Fruit fly (Drosophila melanogaster) whole organism, embryonic: ENCODE data around the gene CG8369.
A peak's percentile ranks its signal among the peaks of the same experiment; 100 is the strongest.

ENCODE experiments used
- Aef1 ChIP-seq: fragments of 200-800 bp; sonication (Bioruptor generic); IDR thresholded peaks from 3 replicates; pipeline ENCODE4 v1.3.6; 2022; ENCODE audit warnings: missing biosample characterization, missing genetic modification characterization
- B-H2 ChIP-seq: fragments of 200-800 bp; sonication (Bioruptor generic); optimal IDR thresholded peaks from 2 replicates; lab custom pipeline; 2018; ENCODE audit warnings: missing biosample characterization, mild to moderate bottlenecking, missing genetic modification characterization
- CG11504 ChIP-seq: fragments of 200-800 bp; sonication (Bioruptor generic); optimal IDR thresholded peaks from 3 replicates; lab custom pipeline; 2019; ENCODE audit warnings: missing biosample characterization, mild to moderate bottlenecking, missing genetic modification characterization, moderate library complexity
- CG13123 ChIP-seq: fragments of 200-800 bp; sonication (Bioruptor generic); optimal IDR thresholded peaks from 2 replicates; lab custom pipeline; 2016; ENCODE audit warnings: missing biosample characterization, missing genetic modification characterization
- CG13296 ChIP-seq: fragments of 200-800 bp; sonication (Bioruptor generic); optimal IDR thresholded peaks from 3 replicates; lab custom pipeline; 2018; ENCODE audit warnings: missing biosample characterization, mild to moderate bottlenecking, missing genetic modification characterization
- CG14710 ChIP-seq: fragments of 200-800 bp; sonication (Bioruptor generic); optimal IDR thresholded peaks from 3 replicates; lab custom pipeline; 2019; ENCODE audit warnings: missing biosample characterization, mild to moderate bottlenecking, missing genetic modification characterization, moderate library complexity
- CG14965 ChIP-seq: fragments of 200-800 bp; sonication (Bioruptor generic); optimal IDR thresholded peaks from 2 replicates; lab custom pipeline; 2016; ENCODE audit warnings: missing biosample characterization, missing genetic modification characterization, borderline replicate concordance
- CG15073 ChIP-seq: fragments of 200-800 bp; sonication (Bioruptor generic); optimal IDR thresholded peaks from 2 replicates; lab custom pipeline; 2016; ENCODE audit warnings: missing biosample characterization, missing genetic modification characterization
- CG18476 ChIP-seq: fragments of 200-800 bp; sonication (Bioruptor generic); optimal IDR thresholded peaks from 2 replicates; lab custom pipeline; 2016; ENCODE audit warnings: missing biosample characterization, mild to moderate bottlenecking, missing genetic modification characterization
- CG18599 ChIP-seq: fragments of 200-800 bp; sonication (Bioruptor generic); optimal IDR thresholded peaks from 3 replicates; lab custom pipeline; 2017; ENCODE audit warnings: missing biosample characterization, missing genetic modification characterization, mild to moderate bottlenecking, moderate library complexity, missing genetic modification reagents
- CG30403 ChIP-seq: fragments of 200-800 bp; sonication (Bioruptor generic); optimal IDR thresholded peaks from 3 replicates; lab custom pipeline; 2016; ENCODE audit warnings: missing biosample characterization, missing genetic modification characterization
- CG4328 ChIP-seq: fragments of 200-800 bp; sonication (Bioruptor generic); optimal IDR thresholded peaks from 3 replicates; lab custom pipeline; 2017; ENCODE audit warnings: missing biosample characterization, missing genetic modification reagents, missing genetic modification characterization
- CG43689 ChIP-seq: fragments of 200-800 bp; sonication (Bioruptor generic); IDR thresholded peaks from 2 replicates; pipeline ENCODE4 v1.3.6; 2022; ENCODE audit warnings: missing biosample characterization, missing genetic modification characterization
- CG4820 ChIP-seq: fragments of 200-800 bp; sonication (Bioruptor generic); optimal IDR thresholded peaks from 3 replicates; lab custom pipeline; 2016; ENCODE audit warnings: missing biosample characterization, missing genetic modification characterization
- CG6765 ChIP-seq: fragments of 200-800 bp; sonication (Bioruptor generic); optimal IDR thresholded peaks from 3 replicates; lab custom pipeline; 2017; ENCODE audit warnings: missing biosample characterization, mild to moderate bottlenecking, missing genetic modification characterization
- CG6791 ChIP-seq: fragments of 200-800 bp; sonication (Bioruptor generic); IDR thresholded peaks from 3 replicates; pipeline ENCODE4 v1.3.6; 2022; ENCODE audit warnings: missing biosample characterization, missing genetic modification characterization; ENCODE audit not compliant: partially characterized antibody
- CG6813 ChIP-seq: fragments of 200-800 bp; sonication (Bioruptor generic); optimal IDR thresholded peaks from 2 replicates; lab custom pipeline; 2017; ENCODE audit warnings: missing biosample characterization, missing genetic modification characterization, mild to moderate bottlenecking, moderate library complexity, missing genetic modification reagents
- CG8388 ChIP-seq: fragments of 200-800 bp; sonication (Bioruptor generic); optimal IDR thresholded peaks from 2 replicates; lab custom pipeline; 2019; ENCODE audit warnings: missing biosample characterization, mild to moderate bottlenecking, missing genetic modification characterization, moderate library complexity
- Doc3 ChIP-seq: fragments of 200-800 bp; sonication (Bioruptor generic); IDR thresholded peaks from 3 replicates; pipeline ENCODE4 v1.3.6; 2022; ENCODE audit warnings: missing biosample characterization, missing genetic modification characterization; ENCODE audit not compliant: partially characterized antibody
- ERR ChIP-seq: fragments of 200-800 bp; sonication (Bioruptor generic); optimal IDR thresholded peaks from 2 replicates; lab custom pipeline; 2016; ENCODE audit warnings: missing biosample characterization, missing genetic modification characterization
- H15 ChIP-seq: fragments of 200-800 bp; sonication (Bioruptor generic); IDR thresholded peaks from 3 replicates; pipeline ENCODE4 v1.3.6; 2022; ENCODE audit warnings: missing biosample characterization, missing genetic modification characterization
- Hr39 ChIP-seq: fragments of >200 bp; optimal IDR thresholded peaks from 2 replicates; lab custom pipeline; 2017
- Hsf ChIP-seq: fragments of 200-800 bp; sonication (Bioruptor generic); optimal IDR thresholded peaks from 3 replicates; lab custom pipeline; 2016; ENCODE audit warnings: missing biosample characterization, missing genetic modification characterization
- Mad ChIP-seq: fragments of 200-800 bp; sonication (Bioruptor generic); optimal IDR thresholded peaks from 2 replicates; lab custom pipeline; 2016; ENCODE audit warnings: missing biosample characterization, missing genetic modification characterization
- Max ChIP-seq: fragments of 200-800 bp; sonication (Bioruptor generic); optimal IDR thresholded peaks from 2 replicates; lab custom pipeline; 2016; ENCODE audit warnings: missing biosample characterization, mild to moderate bottlenecking, missing genetic modification characterization
- Med ChIP-seq: fragments of 200-800 bp; sonication (Bioruptor generic); peaks from one replicate; lab custom pipeline; 2016; ENCODE audit warnings: missing biosample characterization, missing genetic modification characterization, mild to moderate bottlenecking, inconsistent platforms, moderate library complexity
- Nf-YC ChIP-seq: fragments of 200-800 bp; optimal IDR thresholded peaks from 3 replicates; lab custom pipeline; 2019; ENCODE audit warnings: missing biosample characterization, mild to moderate bottlenecking, missing genetic modification characterization, moderate library complexity
- Trl ChIP-seq, 3 experiments: fragments of >200 bp in 2 of 3; fragments of 200-800 bp in 1 of 3; sonication (Bioruptor generic) in 1 of 3; optimal IDR thresholded peaks; 2 replicates in 1 of 3; 3 replicates in 2 of 3; lab custom pipeline; 2016 to 2017; ENCODE audit warnings: missing biosample characterization in 1 of 3, missing genetic modification characterization in 1 of 3
- abd-A ChIP-seq: fragments of 200-800 bp; sonication (Bioruptor generic); optimal IDR thresholded peaks from 3 replicates; lab custom pipeline; 2019; ENCODE audit warnings: missing biosample characterization, mild to moderate bottlenecking, missing genetic modification characterization, moderate library complexity
- bcd ChIP-seq: fragments of 200-800 bp; sonication (Bioruptor generic); optimal IDR thresholded peaks from 2 replicates; lab custom pipeline; 2017; ENCODE audit warnings: missing biosample characterization, mild to moderate bottlenecking, missing genetic modification characterization
- chm ChIP-seq: fragments of 200-800 bp; sonication (Bioruptor generic); IDR thresholded peaks from 2 replicates; pipeline ENCODE4 v1.3.6; 2022; ENCODE audit warnings: missing biosample characterization, missing genetic modification characterization
- crc ChIP-seq: fragments of 200-800 bp; sonication (Bioruptor generic); optimal IDR thresholded peaks from 2 replicates; lab custom pipeline; 2016; ENCODE audit warnings: missing biosample characterization, missing genetic modification characterization
- eve ChIP-seq, 2 experiments: fragments of >200 bp; optimal IDR thresholded peaks; 2 replicates each; lab custom pipeline; 2017; ENCODE audit warnings: missing biosample characterization in 2 of 2, missing genetic modification characterization in 2 of 2
- fd3F ChIP-seq: fragments of 200-800 bp; sonication (Bioruptor generic); optimal IDR thresholded peaks from 2 replicates; lab custom pipeline; 2018; ENCODE audit warnings: missing biosample characterization, mild to moderate bottlenecking, missing genetic modification characterization, moderate library complexity
- fru ChIP-seq: fragments of >200 bp; optimal IDR thresholded peaks from 2 replicates; lab custom pipeline; 2017
- gem ChIP-seq: fragments of 200-800 bp; sonication (Bioruptor generic); optimal IDR thresholded peaks from 2 replicates; lab custom pipeline; 2019; ENCODE audit warnings: missing biosample characterization, mild to moderate bottlenecking, missing genetic modification characterization, moderate library complexity
- grn ChIP-seq: fragments of 200-800 bp; sonication (Bioruptor generic); optimal IDR thresholded peaks from 3 replicates; lab custom pipeline; 2017; ENCODE audit warnings: missing biosample characterization, missing genetic modification characterization
- gt ChIP-seq: fragments of 200-800 bp; sonication (Bioruptor generic); IDR thresholded peaks from 2 replicates; pipeline ENCODE4 v1.3.6; 2022; ENCODE audit warnings: missing biosample characterization, missing genetic modification characterization
- hb ChIP-seq: fragments of 200-800 bp; sonication (Bioruptor generic); IDR thresholded peaks from 3 replicates; pipeline ENCODE4 v1.3.6; 2022; ENCODE audit warnings: missing biosample characterization, missing genetic modification characterization; ENCODE audit not compliant: partially characterized antibody
- hkb ChIP-seq, 2 experiments: fragments of 200-800 bp in 1 of 2; fragments of >200 bp in 1 of 2; sonication (Bioruptor generic) in 1 of 2; IDR thresholded peaks in 1 of 2; optimal IDR thresholded peaks in 1 of 2; 2 replicates each; pipeline versions ENCODE4 v1.3.6 to Lab custom; 2017 to 2022; ENCODE audit warnings: missing biosample characterization in 1 of 2, missing genetic modification characterization in 1 of 2
- jing ChIP-seq: fragments of 200-800 bp; sonication (Bioruptor generic); optimal IDR thresholded peaks from 2 replicates; lab custom pipeline; 2018; ENCODE audit warnings: missing biosample characterization, mild to moderate bottlenecking, missing genetic modification characterization
- knrl ChIP-seq: fragments of 200-800 bp; sonication (Bioruptor generic); IDR thresholded peaks from 3 replicates; pipeline ENCODE4 v1.3.6; 2022; ENCODE audit warnings: missing biosample characterization, missing genetic modification characterization; ENCODE audit not compliant: partially characterized antibody
- luna ChIP-seq: fragments of 200-800 bp; sonication (Bioruptor generic); optimal IDR thresholded peaks from 2 replicates; lab custom pipeline; 2016; ENCODE audit warnings: missing biosample characterization, missing genetic modification characterization
- nau ChIP-seq: fragments of 200-800 bp; sonication (Bioruptor generic); optimal IDR thresholded peaks from 3 replicates; lab custom pipeline; 2017; ENCODE audit warnings: missing biosample characterization, mild to moderate bottlenecking, missing genetic modification characterization, missing genetic modification reagents
- shn ChIP-seq: fragments of 200-800 bp; sonication (Bioruptor generic); optimal IDR thresholded peaks from 3 replicates; lab custom pipeline; 2016; ENCODE audit warnings: missing biosample characterization, missing genetic modification characterization
- ssp ChIP-seq: fragments of 200-800 bp; sonication (Bioruptor generic); IDR thresholded peaks from 2 replicates; pipeline ENCODE4 v1.3.6; 2022; ENCODE audit warnings: missing biosample characterization, missing genetic modification characterization
- sug ChIP-seq: fragments of 200-800 bp; optimal IDR thresholded peaks from 2 replicates; lab custom pipeline; 2019; ENCODE audit warnings: missing biosample characterization, mild to moderate bottlenecking, missing genetic modification characterization, moderate library complexity
- yki ChIP-seq: fragments of >200 bp; optimal IDR thresholded peaks from 3 replicates; lab custom pipeline; 2018
- zen ChIP-seq: fragments of 200-800 bp; sonication (Bioruptor generic); optimal IDR thresholded peaks from 3 replicates; lab custom pipeline; 2018; ENCODE audit warnings: missing biosample characterization, mild to moderate bottlenecking, missing genetic modification characterization, moderate library complexity
- zen2 ChIP-seq: fragments of 200-800 bp; sonication (Bioruptor generic); IDR thresholded peaks from 3 replicates; pipeline ENCODE4 v1.3.6; 2022; ENCODE audit warnings: missing biosample characterization, missing genetic modification characterization; ENCODE audit not compliant: partially characterized antibody

Gene CG8369

dm6 chr3R:8819551-8820057, 2.2 kb upstream of the CG8369 start (continued):
- no peak for TF ChIP-seq luna (GFP tag; lab: Kevin White, UChicago)
- TF ChIP-seq Hsf (GFP tag; lab: Kevin White, UChicago) = no peak
- no peak for TF ChIP-seq Doc3
- no peak for TF ChIP-seq Trl (optimal IDR thresholded peaks at IDR 0.05; lab: Kevin White, UChicago)
- TF ChIP-seq Trl (GFP tag; optimal IDR thresholded peaks at IDR 0.05; lab: Kevin White, UChicago) = no peak
- peak; percentile 43; the same call in 1 of the 2 replicates for TF ChIP-seq gt (GFP tag; lab: Robert Waterston, UW)
- no peak for TF ChIP-seq knrl (GFP tag; lab: Robert Waterston, UW)
- TF ChIP-seq CG6791 = no peak
- no peak for TF ChIP-seq shn (GFP tag; lab: Kevin White, UChicago)
- peak; percentile 35 for TF ChIP-seq CG13296 (GFP tag; lab: Kevin White, UChicago)
- TF ChIP-seq gem (tag; lab: Kevin White, UChicago) = no peak
- TF ChIP-seq CG8388 = no peak
- TF ChIP-seq hb (GFP tag; lab: Robert Waterston, UW) = no peak
- peak; percentile 18 for TF ChIP-seq CG4328 (GFP tag; lab: Kevin White, UChicago)
- no peak; the same call in 1 of the 2 replicates for TF ChIP-seq chm (GFP tag; lab: Robert Waterston, UW)
- TF ChIP-seq bcd (GFP tag; lab: Kevin White, UChicago) = peak; percentile 16
- no peak for TF ChIP-seq CG14965 (GFP tag; lab: Kevin White, UChicago)
- TF ChIP-seq yki (lab: Kevin White, UChicago) = no peak
- TF ChIP-seq H15 (GFP tag; lab: Robert Waterston, UW) = no peak
- TF ChIP-seq CG13123 (GFP tag; lab: Kevin White, UChicago) = no peak
- no peak for TF ChIP-seq fru (lab: Kevin White, UChicago)
- no peak for TF ChIP-seq Nf-YC (tag; lab: Kevin White, UChicago)
- peak; percentile 7 for TF ChIP-seq CG6813 (GFP tag; lab: Kevin White, UChicago)
- TF ChIP-seq Aef1 (GFP tag; lab: Robert Waterston, UW) = no peak
- peak in 1 of 2 experiments; percentile 80 for TF ChIP-seq eve (GFP tag; optimal IDR thresholded peaks at IDR 0.05; lab: Kevin White, UChicago)
- peak; percentile 46 for TF ChIP-seq zen
- no peak for TF ChIP-seq CG43689
- TF ChIP-seq zen2 (GFP tag; lab: Robert Waterston, UW) = no peak
- TF ChIP-seq Hr39 (lab: Kevin White, UChicago) = no peak
- TF ChIP-seq Med (GFP tag; lab: Kevin White, UChicago) = peak; percentile 91
- TF ChIP-seq CG30403 = no peak
- TF ChIP-seq Mad (GFP tag; lab: Kevin White, UChicago) = peak; percentile 13
- TF ChIP-seq CG4820 (GFP tag; lab: Kevin White, UChicago) = no peak
- no peak for TF ChIP-seq CG15073 (GFP tag; lab: Kevin White, UChicago)
- TF ChIP-seq abd-A = peak; percentile 26
- peak; percentile 66 for TF ChIP-seq Max (GFP tag; lab: Kevin White, UChicago)
- TF ChIP-seq sug (tag; lab: Kevin White, UChicago) = peak; percentile 24
- TF ChIP-seq nau = peak; percentile 20
- no peak for TF ChIP-seq ERR (GFP tag; lab: Kevin White, UChicago)
- no peak for TF ChIP-seq CG14710 (tag; lab: Kevin White, UChicago)
- TF ChIP-seq B-H2 (GFP tag; lab: Kevin White, UChicago) = peak; percentile 28
- peak; percentile 49 for TF ChIP-seq CG6765 (GFP tag; lab: Kevin White, UChicago)
- TF ChIP-seq hkb (optimal IDR thresholded peaks at IDR 0.05; lab: Kevin White, UChicago) = no peak
- peak; percentile 41; the same call in 1 of the 2 replicates for TF ChIP-seq hkb (GFP tag; IDR thresholded peaks at IDR 0.05; lab: Robert Waterston, UW)
- no peak for TF ChIP-seq jing
- TF ChIP-seq CG18599 (GFP tag; lab: Kevin White, UChicago) = peak; percentile 37
- TF ChIP-seq grn = no peak
- TF ChIP-seq fd3F (GFP tag; lab: Kevin White, UChicago) = peak; percentile 25
- TF ChIP-seq crc (GFP tag; lab: Kevin White, UChicago) = no peak
- peak; percentile 9 for TF ChIP-seq CG11504 (tag; lab: Kevin White, UChicago)
- TF ChIP-seq CG18476 (GFP tag; lab: Kevin White, UChicago) = peak; percentile 19
- TF ChIP-seq ssp = no peak
